Worm (Caenorhabditis elegans) whole organism, mixed stage, embryonic: ENCODE data around the gene F46G11.4.

ENCODE experiments used
- M03D4.4 ChIP-seq: sonication (generic microtip); optimal IDR thresholded peaks from 2 replicates; lab custom pipeline; 2017; ENCODE audit warnings: mild to moderate bottlenecking, missing genetic modification characterization, missing compliant biosample characterization
- ceh-43 ChIP-seq: fragments of 200-800 bp; sonication (Bioruptor generic); optimal IDR thresholded peaks from 2 replicates; lab custom pipeline; 2018; ENCODE audit warnings: mild to moderate bottlenecking, missing genetic modification characterization, moderate library complexity, missing compliant biosample characterization
- ceh-83 ChIP-seq: fragments of 200-800 bp; sonication (Bioruptor generic); optimal IDR thresholded peaks from 2 replicates; lab custom pipeline; 2018; ENCODE audit warnings: mild to moderate bottlenecking, missing genetic modification characterization, missing compliant biosample characterization
- drap-1 ChIP-seq: fragments of 200-800 bp; sonication (Bioruptor generic); optimal IDR thresholded peaks from 3 replicates; lab custom pipeline; 2018; ENCODE audit warnings: mild to moderate bottlenecking, missing genetic modification characterization, missing compliant biosample characterization
- elt-3 ChIP-seq: fragments of 150-350 bp; optimal IDR thresholded peaks from 2 replicates; lab custom pipeline; 2014; ENCODE audit warnings: missing biosample characterization, missing genetic modification characterization
- lin-32 ChIP-seq: fragments of 200-800 bp; sonication (Bioruptor generic); optimal IDR thresholded peaks from 2 replicates; lab custom pipeline; 2018; ENCODE audit warnings: mild to moderate bottlenecking, missing genetic modification characterization, missing compliant biosample characterization
- mep-1 ChIP-seq: fragments of 150-350 bp; optimal IDR thresholded peaks from 2 replicates; lab custom pipeline; 2017; ENCODE audit warnings: missing biosample characterization, missing genetic modification reagents, missing genetic modification characterization, inconsistent platforms
- mls-2 ChIP-seq: sonication (generic microtip); optimal IDR thresholded peaks from 2 replicates; lab custom pipeline; 2016; ENCODE audit warnings: mild to moderate bottlenecking, missing genetic modification characterization, moderate library complexity, missing compliant biosample characterization
- nhr-237 ChIP-seq: fragments of 150-350 bp; optimal IDR thresholded peaks from 2 replicates; lab custom pipeline; 2014; ENCODE audit warnings: missing biosample characterization, missing genetic modification characterization
- nhr-76 ChIP-seq: sonication (generic microtip); optimal IDR thresholded peaks from 2 replicates; lab custom pipeline; 2017; ENCODE audit warnings: missing biosample characterization, missing genetic modification characterization
- pha-4 ChIP-seq: fragments of 150-350 bp; optimal IDR thresholded peaks from 2 replicates; lab custom pipeline; 2018; ENCODE audit warnings: missing biosample characterization, missing genetic modification reagents, missing genetic modification characterization
- snpc-4 ChIP-seq: fragments of 150-350 bp; optimal IDR thresholded peaks from 2 replicates; lab custom pipeline; 2014; ENCODE audit warnings: missing biosample characterization, missing genetic modification characterization
- unc-120 ChIP-seq: sonication (generic microtip); optimal IDR thresholded peaks from 2 replicates; lab custom pipeline; 2017; ENCODE audit warnings: missing genetic modification characterization, missing compliant biosample characterization; ENCODE audit not compliant: poor library complexity, severe bottlenecking
- ztf-11 ChIP-seq: fragments of 150-350 bp; optimal IDR thresholded peaks from 2 replicates; lab custom pipeline; 2014; ENCODE audit warnings: missing biosample characterization, missing genetic modification characterization

DNA sequence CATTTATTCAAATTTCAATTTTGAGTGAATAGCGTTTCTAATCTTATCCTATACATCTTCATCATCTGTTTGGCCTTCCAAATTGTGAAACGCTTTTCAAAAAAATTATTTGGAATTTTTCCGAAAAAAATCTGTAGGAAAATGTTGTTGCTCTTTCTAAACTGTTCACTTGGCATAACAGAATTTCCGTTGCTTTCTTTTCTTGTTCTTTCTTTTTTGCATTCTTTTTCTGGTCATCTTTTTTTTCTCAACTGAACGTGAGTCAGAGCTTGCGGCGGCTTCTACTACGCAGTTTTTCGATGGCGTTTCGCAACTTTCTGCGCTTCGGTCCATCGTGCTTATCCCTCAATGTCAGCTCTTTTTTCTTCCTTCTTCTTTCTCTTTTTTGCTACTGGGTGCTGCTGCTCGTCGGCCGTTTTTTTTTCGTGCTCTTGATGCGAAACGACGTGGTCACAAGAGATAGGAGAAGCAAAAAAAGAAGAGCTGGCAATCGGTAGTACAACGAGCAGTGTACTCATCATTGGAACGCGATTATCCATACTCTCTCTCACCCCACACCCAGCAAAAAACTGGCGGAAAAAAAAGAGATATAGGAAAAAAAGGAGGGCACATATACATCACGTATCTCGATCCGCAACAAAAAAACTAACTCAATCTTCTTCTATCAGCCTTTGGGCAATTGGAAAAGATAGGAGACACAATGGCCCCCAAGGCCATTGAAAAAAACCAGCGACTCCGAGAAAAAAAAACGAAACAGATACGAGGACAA is 21.3 kb upstream of the F46G11.4 start:
- TF ChIP-seq drap-1 (GFP tag; lab: Kevin White, UChicago) (no peak), ztf-11 (no peak), mep-1 (tag; lab: Kevin White, UChicago) (no peak), ceh-83 (GFP tag; lab: Kevin White, UChicago) (no peak), unc-120 (tag; lab: Kevin White, UChicago) (no peak), ceh-43 (no peak), pha-4 (tag; lab: Kevin White, UChicago) (no peak), snpc-4 (no peak), elt-3 (tag; lab: Kevin White, UChicago) (no peak), M03D4.4 (tag; lab: Kevin White, UChicago) (no peak), lin-32 (GFP tag; lab: Kevin White, UChicago) (no peak), nhr-76 (tag; lab: Kevin White, UChicago) (no peak), nhr-237 (tag; lab: Kevin White, UChicago) (no peak), mls-2 (no peak)
